Fruit fly (Drosophila melanogaster) whole organism, embryonic: ENCODE measurements around the gene Fdx1.
A peak's percentile ranks its signal among the peaks of the same experiment; 100 is the strongest.

Experiments
- Atf-2 ChIP-seq: fragments of 200-800 bp; sonication (Bioruptor generic); optimal IDR thresholded peaks from 2 replicates; lab custom pipeline; 2016; ENCODE audit warnings: missing biosample characterization, missing genetic modification characterization
- Bteb2 ChIP-seq: fragments of 200-800 bp; sonication (Bioruptor generic); optimal IDR thresholded peaks from 2 replicates; lab custom pipeline; 2016; ENCODE audit warnings: missing biosample characterization, missing genetic modification characterization
- C15 ChIP-seq: fragments of 200-800 bp; sonication (Bioruptor generic); IDR thresholded peaks from 3 replicates; pipeline ENCODE4 v1.3.6; 2022; ENCODE audit warnings: missing biosample characterization, missing genetic modification characterization
- CG10274 ChIP-seq: fragments of 200-800 bp; sonication (Bioruptor generic); optimal IDR thresholded peaks from 3 replicates; lab custom pipeline; 2017; ENCODE audit warnings: missing biosample characterization, mild to moderate bottlenecking, missing genetic modification characterization
- CG10979 ChIP-seq: fragments of 200-800 bp; sonication (Bioruptor generic); optimal IDR thresholded peaks from 2 replicates; lab custom pipeline; 2018; ENCODE audit warnings: missing biosample characterization, mild to moderate bottlenecking, missing genetic modification characterization, moderate library complexity
- CG12071 ChIP-seq: fragments of 200-800 bp; sonication (Bioruptor generic); optimal IDR thresholded peaks from 3 replicates; lab custom pipeline; 2018; ENCODE audit warnings: missing biosample characterization, mild to moderate bottlenecking, missing genetic modification characterization
- CG12744 ChIP-seq: fragments of 200-800 bp; sonication (Bioruptor generic); optimal IDR thresholded peaks from 2 replicates; lab custom pipeline; 2016; ENCODE audit warnings: missing biosample characterization, missing genetic modification characterization
- CG14050 ChIP-seq: fragments of 200-800 bp; sonication (Bioruptor generic); IDR thresholded peaks from 3 replicates; pipeline ENCODE4 v1.3.6; 2022; ENCODE audit warnings: missing biosample characterization, missing genetic modification characterization
- CG15073 ChIP-seq: fragments of 200-800 bp; sonication (Bioruptor generic); optimal IDR thresholded peaks from 2 replicates; lab custom pipeline; 2016; ENCODE audit warnings: missing biosample characterization, missing genetic modification characterization
- CG17328 ChIP-seq: fragments of 200-800 bp; sonication (Bioruptor generic); IDR thresholded peaks from 2 replicates; pipeline ENCODE4 v1.3.6; 2022; ENCODE audit warnings: missing biosample characterization, missing genetic modification characterization
- CG17359 ChIP-seq: fragments of 200-800 bp; sonication (Bioruptor generic); optimal IDR thresholded peaks from 3 replicates; lab custom pipeline; 2018; ENCODE audit warnings: missing biosample characterization, mild to moderate bottlenecking, missing genetic modification characterization, moderate library complexity
- CG2678 ChIP-seq: fragments of 200-800 bp; sonication (Bioruptor generic); optimal IDR thresholded peaks from 3 replicates; lab custom pipeline; 2019; ENCODE audit warnings: missing biosample characterization, mild to moderate bottlenecking, missing genetic modification characterization, moderate library complexity
- CG3065 ChIP-seq: fragments of 200-800 bp; sonication (Bioruptor generic); optimal IDR thresholded peaks from 2 replicates; lab custom pipeline; 2016; ENCODE audit warnings: missing biosample characterization, missing genetic modification characterization
- CG31388 ChIP-seq: fragments of 200-800 bp; sonication (Bioruptor generic); optimal IDR thresholded peaks from 2 replicates; lab custom pipeline; 2016; ENCODE audit warnings: missing biosample characterization, missing genetic modification characterization
- CG3281 ChIP-seq: fragments of 200-800 bp; sonication (Bioruptor generic); optimal IDR thresholded peaks from 3 replicates; lab custom pipeline; 2017; ENCODE audit warnings: missing biosample characterization, mild to moderate bottlenecking, missing genetic modification characterization
- CG3726 ChIP-seq: fragments of 200-800 bp; sonication (Bioruptor generic); IDR thresholded peaks from 3 replicates; pipeline ENCODE4, ENCODE4 v1.3.6; 2022; ENCODE audit warnings: missing biosample characterization, missing genetic modification characterization
- CG7987 ChIP-seq: fragments of 200-800 bp; sonication (Bioruptor generic); optimal IDR thresholded peaks from 2 replicates; lab custom pipeline; 2018; ENCODE audit warnings: missing biosample characterization, mild to moderate bottlenecking, missing genetic modification characterization, moderate library complexity
- CG9215 ChIP-seq: fragments of 200-800 bp; sonication (Bioruptor generic); IDR thresholded peaks from 2 replicates; pipeline ENCODE4 v1.3.6; 2022; ENCODE audit warnings: missing biosample characterization, missing genetic modification characterization
- CoRest ChIP-seq: fragments of 200-800 bp; sonication (Bioruptor generic); optimal IDR thresholded peaks from 3 replicates; lab custom pipeline; 2018; ENCODE audit warnings: missing biosample characterization, mild to moderate bottlenecking, missing genetic modification characterization, moderate library complexity
- Deaf1 ChIP-seq: fragments of 200-800 bp; optimal IDR thresholded peaks from 3 replicates; lab custom pipeline; 2019; ENCODE audit warnings: missing biosample characterization, mild to moderate bottlenecking, missing genetic modification characterization, moderate library complexity
- Ets97D ChIP-seq: fragments of 200-800 bp; sonication (Bioruptor generic); optimal IDR thresholded peaks from 3 replicates; lab custom pipeline; 2016; ENCODE audit warnings: missing biosample characterization, missing genetic modification characterization
- Gsc ChIP-seq: fragments of 200-800 bp; sonication (Bioruptor generic); IDR thresholded peaks from 2 replicates; pipeline ENCODE4 v1.3.6; 2022; ENCODE audit warnings: missing biosample characterization, missing genetic modification characterization
- Hand ChIP-seq: fragments of 200-800 bp; sonication (Bioruptor generic); optimal IDR thresholded peaks from 2 replicates; lab custom pipeline; 2017; ENCODE audit warnings: mild to moderate bottlenecking, missing biosample characterization, missing genetic modification reagents, missing genetic modification characterization
- HmgZ ChIP-seq: fragments of 200-800 bp; sonication (Bioruptor generic); optimal IDR thresholded peaks from 2 replicates; lab custom pipeline; 2018; ENCODE audit warnings: missing biosample characterization, mild to moderate bottlenecking, missing genetic modification characterization
- MESR4 ChIP-seq: fragments of 200-800 bp; sonication (Bioruptor generic); optimal IDR thresholded peaks from 2 replicates; lab custom pipeline; 2018; ENCODE audit warnings: missing biosample characterization, mild to moderate bottlenecking, missing genetic modification characterization, moderate library complexity
- Med ChIP-seq: fragments of 200-800 bp; sonication (Bioruptor generic); peaks from one replicate; lab custom pipeline; 2016; ENCODE audit warnings: missing biosample characterization, missing genetic modification characterization, mild to moderate bottlenecking, inconsistent platforms, moderate library complexity
- Mrtf ChIP-seq: fragments of 200-800 bp; sonication (Bioruptor generic); IDR thresholded peaks from 3 replicates; pipeline ENCODE4 v1.3.6; 2022; ENCODE audit warnings: missing biosample characterization, missing genetic modification characterization
- NK7.1 ChIP-seq: fragments of 200-800 bp; sonication (Bioruptor generic); optimal IDR thresholded peaks from 3 replicates; lab custom pipeline; 2016; ENCODE audit warnings: missing biosample characterization, missing genetic modification characterization
- Nf-YB ChIP-seq: fragments of 200-800 bp; sonication (Bioruptor generic); optimal IDR thresholded peaks from 3 replicates; lab custom pipeline; 2019; ENCODE audit warnings: missing biosample characterization, mild to moderate bottlenecking, missing genetic modification characterization, moderate library complexity
- Oli ChIP-seq: fragments of 200-800 bp; sonication (Bioruptor generic); optimal IDR thresholded peaks from 2 replicates; lab custom pipeline; 2018; ENCODE audit warnings: missing biosample characterization, mild to moderate bottlenecking, missing genetic modification characterization, moderate library complexity
- Ravus ChIP-seq: fragments of 200-800 bp; sonication (Bioruptor generic); IDR thresholded peaks from 2 replicates; pipeline ENCODE4 v1.3.6; 2022; ENCODE audit warnings: missing biosample characterization, missing genetic modification characterization
- Scr ChIP-seq: fragments of 200-800 bp; sonication (Bioruptor generic); IDR thresholded peaks from 2 replicates; pipeline ENCODE4 v1.3.6; 2022; ENCODE audit warnings: missing biosample characterization, missing genetic modification characterization; ENCODE audit not compliant: partially characterized antibody
- amos ChIP-seq: fragments of 200-800 bp; sonication (Bioruptor generic); IDR thresholded peaks from 2 replicates; pipeline ENCODE4 v1.3.6; 2022; ENCODE audit warnings: missing biosample characterization, missing genetic modification characterization; ENCODE audit not compliant: partially characterized antibody
- ara ChIP-seq: fragments of 200-800 bp; sonication (Bioruptor generic); IDR thresholded peaks from 2 replicates; pipeline ENCODE4 v1.3.6; 2022; ENCODE audit warnings: missing biosample characterization, missing genetic modification characterization
- bowl ChIP-seq: fragments of 200-800 bp; sonication (Bioruptor generic); IDR thresholded peaks from 2 replicates; pipeline ENCODE4 v1.3.6; 2022; ENCODE audit warnings: missing biosample characterization, missing genetic modification characterization
- ci ChIP-seq: fragments of 200-800 bp; sonication (Bioruptor generic); IDR thresholded peaks from 3 replicates; pipeline ENCODE4 v1.3.6; 2022; ENCODE audit warnings: missing biosample characterization, missing genetic modification characterization
- dimm ChIP-seq: fragments of 200-800 bp; sonication (Bioruptor generic); IDR thresholded peaks from 2 replicates; pipeline ENCODE4 v1.3.6; 2022; ENCODE audit warnings: missing biosample characterization, missing genetic modification characterization
- fd64A ChIP-seq: fragments of 200-800 bp; sonication (Bioruptor generic); optimal IDR thresholded peaks from 3 replicates; lab custom pipeline; 2018; ENCODE audit warnings: missing biosample characterization, mild to moderate bottlenecking, missing genetic modification characterization
- ftz-f1 ChIP-seq: fragments of 200-800 bp; sonication (Bioruptor generic); optimal IDR thresholded peaks from 2 replicates; lab custom pipeline; 2016; ENCODE audit warnings: missing biosample characterization, missing genetic modification characterization
- gro ChIP-seq: fragments of 200-800 bp; sonication (Bioruptor generic); optimal IDR thresholded peaks from 2 replicates; lab custom pipeline; 2016; ENCODE audit warnings: missing biosample characterization, missing genetic modification characterization
- jumu ChIP-seq: fragments of 200-800 bp; sonication (Bioruptor generic); optimal IDR thresholded peaks from 3 replicates; lab custom pipeline; 2016; ENCODE audit warnings: missing biosample characterization, missing genetic modification characterization
- knrl ChIP-seq: fragments of 200-800 bp; sonication (Bioruptor generic); IDR thresholded peaks from 3 replicates; pipeline ENCODE4 v1.3.6; 2022; ENCODE audit warnings: missing biosample characterization, missing genetic modification characterization; ENCODE audit not compliant: partially characterized antibody
- mam ChIP-seq: fragments of 200-800 bp; sonication (Bioruptor generic); optimal IDR thresholded peaks from 3 replicates; lab custom pipeline; 2016; ENCODE audit warnings: missing biosample characterization, missing genetic modification characterization
- oc ChIP-seq: fragments of 200-800 bp; sonication (Bioruptor generic); optimal IDR thresholded peaks from 2 replicates; lab custom pipeline; 2018; ENCODE audit warnings: missing biosample characterization, mild to moderate bottlenecking, missing genetic modification characterization, moderate library complexity
- rib ChIP-seq: fragments of 200-800 bp; sonication (Bioruptor generic); IDR thresholded peaks from 2 replicates; pipeline ENCODE4 v1.3.6; 2022; ENCODE audit warnings: missing biosample characterization, missing genetic modification characterization
- so ChIP-seq: fragments of 200-800 bp; sonication (Bioruptor generic); IDR thresholded peaks from 3 replicates; pipeline ENCODE4 v1.3.6; 2022; ENCODE audit warnings: missing biosample characterization, missing genetic modification characterization
- sob ChIP-seq: fragments of 200-800 bp; sonication (Bioruptor generic); IDR thresholded peaks from 2 replicates; pipeline ENCODE4 v1.3.6; 2022; ENCODE audit warnings: missing biosample characterization, missing genetic modification characterization
- tll ChIP-seq, 2 experiments: fragments of 200-800 bp in 1 of 2; fragments of >200 bp in 1 of 2; sonication (Bioruptor generic) in 1 of 2; optimal IDR thresholded peaks; 2 replicates each; lab custom pipeline; 2017 to 2019; ENCODE audit warnings: missing biosample characterization in 2 of 2, missing genetic modification characterization in 2 of 2, mild to moderate bottlenecking in 1 of 2, moderate library complexity in 1 of 2
- zen2 ChIP-seq: fragments of 200-800 bp; sonication (Bioruptor generic); IDR thresholded peaks from 3 replicates; pipeline ENCODE4 v1.3.6; 2022; ENCODE audit warnings: missing biosample characterization, missing genetic modification characterization; ENCODE audit not compliant: partially characterized antibody

Fdx1 gene

DNA sequence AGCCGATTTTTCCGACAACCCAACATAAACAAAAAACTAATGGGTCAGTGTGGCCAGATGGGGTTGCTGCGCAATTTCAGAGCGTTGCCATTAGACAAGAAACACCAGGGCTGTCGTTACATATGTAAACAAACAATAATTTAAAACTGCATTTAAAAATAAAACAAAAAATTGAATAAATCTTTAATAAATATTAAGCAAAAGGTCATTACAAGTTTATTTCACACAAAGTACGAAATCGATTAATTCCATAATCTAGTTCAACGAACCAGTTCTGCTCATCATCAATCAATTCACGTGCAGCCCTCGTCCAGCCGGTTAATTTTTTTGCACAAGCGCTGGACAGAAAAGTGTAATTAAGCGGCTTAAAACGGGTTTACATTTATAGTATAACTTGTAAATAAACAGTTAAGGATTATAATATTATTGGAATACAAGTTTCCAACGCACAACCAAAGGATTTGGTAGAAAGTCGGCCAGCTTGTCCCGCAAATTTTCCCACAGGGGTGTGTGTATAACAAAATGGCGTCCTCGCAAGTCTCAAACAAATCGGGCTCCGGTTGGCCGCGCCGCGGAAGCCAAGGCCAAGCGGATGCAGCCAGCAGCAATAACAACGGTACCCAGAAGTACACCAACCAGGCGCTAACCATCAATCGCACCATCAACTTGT lies 39.9 kb upstream of the Fdx1 start, which contains the start of the genes CG4022 and Cpsf5 (continued):
- TF ChIP-seq amos (GFP tag; lab: Robert Waterston, UW) (peak; percentile 48; the same call in 1 of the 2 replicates), bowl (GFP tag; lab: Robert Waterston, UW) (0 out of 2 replicates have a peak, but pooled peaks have one; percentile 13), Bteb2 (GFP tag; lab: Kevin White, UChicago) (peak; percentile 48), CG3281 (peak; percentile 79), Hand (GFP tag; lab: Kevin White, UChicago) (peak; percentile 55), zen2 (GFP tag; lab: Robert Waterston, UW) (no peak; the same call in 2 of the 3 replicates), knrl (GFP tag; lab: Robert Waterston, UW) (peak; percentile 61), sob (GFP tag; lab: Robert Waterston, UW) (peak; percentile 87), CG3065 (GFP tag; lab: Kevin White, UChicago) (peak; percentile 46), CG12744 (GFP tag; lab: Kevin White, UChicago) (peak; percentile 62), CG7987 (GFP tag; lab: Kevin White, UChicago) (no peak), Ets97D (GFP tag; lab: Kevin White, UChicago) (peak; percentile 63), CG3726 (GFP tag; lab: Robert Waterston, UW) (no peak), Gsc (no peak), tll (GFP tag; optimal IDR thresholded peaks at IDR 0.05; lab: Kevin White, UChicago) (no peak), Atf-2 (GFP tag; lab: Kevin White, UChicago) (no peak), CG17359 (tag; lab: Kevin White, UChicago) (peak; percentile 74), rib (GFP tag; lab: Robert Waterston, UW) (peak; percentile 89; the same call in 1 of the 2 replicates), so (GFP tag; lab: Robert Waterston, UW) (peak; percentile 85; the same call in 2 of the 3 replicates), CG31388 (GFP tag; lab: Kevin White, UChicago) (peak; percentile 46), CG2678 (tag; lab: Kevin White, UChicago) (peak; percentile 85), ara (GFP tag; lab: Robert Waterston, UW) (peak; percentile 87), gro (GFP tag; lab: Kevin White, UChicago) (peak; percentile 23), C15 (peak; percentile 79; the same call in 1 of the 3 replicates), ci (GFP tag; lab: Robert Waterston, UW) (peak; percentile 90), NK7.1 (GFP tag; lab: Kevin White, UChicago) (no peak), fd64A (no peak), Mrtf (peak; percentile 40; the same call in 1 of the 3 replicates), Scr (peak; percentile 41; the same call in 1 of the 2 replicates), MESR4 (GFP tag; lab: Kevin White, UChicago) (peak; percentile 50), CG10274 (GFP tag; lab: Kevin White, UChicago) (no peak), CG14050 (peak; percentile 74), CG10979 (peak; percentile 74), oc (tag; lab: Kevin White, UChicago) (peak; percentile 63), Nf-YB (GFP tag; lab: Kevin White, UChicago) (peak; percentile 70), mam (peak; percentile 73), CG12071 (peak; percentile 27), CG17328 (GFP tag; lab: Robert Waterston, UW) (peak; percentile 87), HmgZ (tag; lab: Kevin White, UChicago) (peak; percentile 91), CG15073 (GFP tag; lab: Kevin White, UChicago) (no peak), Oli (tag; lab: Kevin White, UChicago) (peak; percentile 69), CG9215 (peak; percentile 82), jumu (peak; percentile 67), ftz-f1 (GFP tag; lab: Kevin White, UChicago) (no peak), Deaf1 (tag; lab: Kevin White, UChicago) (peak; percentile 60), dimm (GFP tag; lab: Robert Waterston, UW) (no peak; the same call in 1 of the 2 replicates), CoRest (tag; lab: Kevin White, UChicago) (peak; percentile 91), Ravus (GFP tag; lab: Robert Waterston, UW) (peak; percentile 25; the same call in 1 of the 2 replicates), Med (GFP tag; lab: Kevin White, UChicago) (peak; percentile 92)
